Fruit fly (Drosophila melanogaster) whole organism, embryonic: ENCODE results near the gene CG15696.

ENCODE experiments used
- Adf1 ChIP-seq: fragments of 200-800 bp; sonication (Bioruptor generic); IDR thresholded peaks from 2 replicates; pipeline ENCODE4 v1.3.6; 2022; ENCODE audit warnings: missing biosample characterization, missing genetic modification characterization
- Atf3 ChIP-seq: fragments of 200-800 bp; sonication (Bioruptor generic); optimal IDR thresholded peaks from 3 replicates; lab custom pipeline; 2016; ENCODE audit warnings: missing biosample characterization, missing genetic modification characterization
- CG10543 ChIP-seq: fragments of 200-800 bp; sonication (Bioruptor generic); optimal IDR thresholded peaks from 3 replicates; lab custom pipeline; 2017; ENCODE audit warnings: missing biosample characterization, mild to moderate bottlenecking, missing genetic modification characterization, moderate library complexity
- CG13296 ChIP-seq: fragments of 200-800 bp; sonication (Bioruptor generic); optimal IDR thresholded peaks from 3 replicates; lab custom pipeline; 2018; ENCODE audit warnings: missing biosample characterization, mild to moderate bottlenecking, missing genetic modification characterization
- CG1603 ChIP-seq: fragments of 200-800 bp; sonication (Bioruptor generic); optimal IDR thresholded peaks from 2 replicates; lab custom pipeline; 2019; ENCODE audit warnings: missing biosample characterization, mild to moderate bottlenecking, missing genetic modification characterization, moderate library complexity
- CG16815 ChIP-seq: fragments of 200-800 bp; sonication (Bioruptor generic); optimal IDR thresholded peaks from 3 replicates; lab custom pipeline; 2017; ENCODE audit warnings: missing biosample characterization, mild to moderate bottlenecking, missing genetic modification characterization
- CG17385 ChIP-seq: fragments of 200-800 bp; sonication (Bioruptor generic); optimal IDR thresholded peaks from 3 replicates; lab custom pipeline; 2018; ENCODE audit warnings: missing biosample characterization, mild to moderate bottlenecking, missing genetic modification characterization
- CG1792 ChIP-seq: fragments of 200-800 bp; sonication (Bioruptor generic); optimal IDR thresholded peaks from 2 replicates; lab custom pipeline; 2016; ENCODE audit warnings: missing biosample characterization, missing genetic modification characterization
- CG18619 ChIP-seq: fragments of 200-800 bp; sonication (Bioruptor generic); optimal IDR thresholded peaks from 3 replicates; lab custom pipeline; 2017; ENCODE audit warnings: missing biosample characterization, mild to moderate bottlenecking, missing genetic modification characterization
- CG31365 ChIP-seq: fragments of 200-800 bp; sonication (Bioruptor generic); optimal IDR thresholded peaks from 2 replicates; lab custom pipeline; 2018; ENCODE audit warnings: missing biosample characterization, mild to moderate bottlenecking, missing genetic modification characterization
- CG3281 ChIP-seq: fragments of 200-800 bp; sonication (Bioruptor generic); optimal IDR thresholded peaks from 3 replicates; lab custom pipeline; 2017; ENCODE audit warnings: missing biosample characterization, mild to moderate bottlenecking, missing genetic modification characterization
- CG34422 ChIP-seq: fragments of 200-800 bp; sonication (Bioruptor generic); IDR thresholded peaks from 3 replicates; pipeline ENCODE4 v1.3.6; 2022; ENCODE audit warnings: missing biosample characterization, missing genetic modification characterization
- CG6254 ChIP-seq: fragments of 200-800 bp; sonication (Bioruptor generic); optimal IDR thresholded peaks from 3 replicates; lab custom pipeline; 2017; ENCODE audit warnings: mild to moderate bottlenecking, missing biosample characterization, missing genetic modification reagents, missing genetic modification characterization
- CG7556 ChIP-seq: fragments of 200-800 bp; sonication (Bioruptor generic); optimal IDR thresholded peaks from 2 replicates; lab custom pipeline; 2017; ENCODE audit warnings: missing biosample characterization, mild to moderate bottlenecking, missing genetic modification characterization
- CG8290 ChIP-seq, 3 experiments: fragments of 200-800 bp; sonication (Bioruptor generic); optimal IDR thresholded peaks; 2 replicates each; lab custom pipeline; 2016 to 2019; ENCODE audit warnings: missing biosample characterization in 3 of 3, missing genetic modification characterization in 3 of 3, mild to moderate bottlenecking in 2 of 3, moderate library complexity in 1 of 3
- CG8388 ChIP-seq: fragments of 200-800 bp; sonication (Bioruptor generic); optimal IDR thresholded peaks from 2 replicates; lab custom pipeline; 2019; ENCODE audit warnings: missing biosample characterization, mild to moderate bottlenecking, missing genetic modification characterization, moderate library complexity
- CG9215 ChIP-seq: fragments of 200-800 bp; sonication (Bioruptor generic); IDR thresholded peaks from 2 replicates; pipeline ENCODE4 v1.3.6; 2022; ENCODE audit warnings: missing biosample characterization, missing genetic modification characterization
- Camta ChIP-seq: fragments of 200-800 bp; sonication (Bioruptor generic); optimal IDR thresholded peaks from 2 replicates; lab custom pipeline; 2016; ENCODE audit warnings: missing biosample characterization, missing genetic modification characterization
- D19A ChIP-seq: fragments of 200-800 bp; optimal IDR thresholded peaks from 3 replicates; lab custom pipeline; 2019; ENCODE audit warnings: missing biosample characterization, mild to moderate bottlenecking, missing genetic modification characterization, moderate library complexity
- Dbx ChIP-seq: fragments of 200-800 bp; sonication (Bioruptor generic); IDR thresholded peaks from 3 replicates; pipeline ENCODE4 v1.3.6; 2022; ENCODE audit warnings: missing biosample characterization, missing genetic modification characterization
- GATAe ChIP-seq: fragments of 200-800 bp; sonication (Bioruptor generic); conservative IDR thresholded peaks from 2 replicates; pipeline ENCODE4 v1.3.6; 2022; ENCODE audit warnings: missing biosample characterization, missing genetic modification characterization
- Nf-YC ChIP-seq: fragments of 200-800 bp; optimal IDR thresholded peaks from 3 replicates; lab custom pipeline; 2019; ENCODE audit warnings: missing biosample characterization, mild to moderate bottlenecking, missing genetic modification characterization, moderate library complexity
- PHDP ChIP-seq: fragments of 200-800 bp; sonication (Bioruptor generic); optimal IDR thresholded peaks from 3 replicates; lab custom pipeline; 2018; ENCODE audit warnings: missing biosample characterization, mild to moderate bottlenecking, missing genetic modification characterization, moderate library complexity
- Pdp1 ChIP-seq, 2 experiments: fragments of 200-800 bp; sonication (Bioruptor generic); optimal IDR thresholded peaks; 3 replicates each; lab custom pipeline; 2016; ENCODE audit warnings: missing biosample characterization in 2 of 2, missing genetic modification characterization in 2 of 2, mild to moderate bottlenecking in 1 of 2, moderate library complexity in 1 of 2
- Ravus ChIP-seq: fragments of 200-800 bp; sonication (Bioruptor generic); IDR thresholded peaks from 2 replicates; pipeline ENCODE4 v1.3.6; 2022; ENCODE audit warnings: missing biosample characterization, missing genetic modification characterization
- Rfx ChIP-seq: fragments of 200-800 bp; sonication (Bioruptor generic); IDR thresholded peaks from 2 replicates; pipeline ENCODE4 v1.3.6; 2022; ENCODE audit warnings: missing biosample characterization, missing genetic modification characterization
- Xrp1 ChIP-seq: fragments of 200-800 bp; sonication (Bioruptor generic); IDR thresholded peaks from 2 replicates; pipeline ENCODE4 v1.3.6; 2022; ENCODE audit warnings: missing biosample characterization, missing genetic modification characterization
- abd-A ChIP-seq: fragments of 200-800 bp; sonication (Bioruptor generic); optimal IDR thresholded peaks from 3 replicates; lab custom pipeline; 2019; ENCODE audit warnings: missing biosample characterization, mild to moderate bottlenecking, missing genetic modification characterization, moderate library complexity
- az2 ChIP-seq: fragments of 200-800 bp; sonication (Bioruptor generic); optimal IDR thresholded peaks from 3 replicates; lab custom pipeline; 2016; ENCODE audit warnings: missing biosample characterization, missing genetic modification characterization
- bsh ChIP-seq, 2 experiments: fragments of 200-800 bp; sonication (Bioruptor generic); optimal IDR thresholded peaks; 2 replicates each; lab custom pipeline; 2017 to 2018; ENCODE audit warnings: mild to moderate bottlenecking in 2 of 2, missing biosample characterization in 2 of 2, missing genetic modification characterization in 2 of 2, moderate library complexity in 1 of 2
- caup ChIP-seq: fragments of 200-800 bp; sonication (Bioruptor generic); optimal IDR thresholded peaks from 3 replicates; lab custom pipeline; 2017; ENCODE audit warnings: missing biosample characterization, mild to moderate bottlenecking, missing genetic modification characterization, moderate library complexity; ENCODE audit not compliant: severe bottlenecking
- cg ChIP-seq: fragments of 200-800 bp; sonication (Bioruptor generic); optimal IDR thresholded peaks from 3 replicates; lab custom pipeline; 2019; ENCODE audit warnings: missing biosample characterization, mild to moderate bottlenecking, missing genetic modification characterization, moderate library complexity
- ci ChIP-seq: fragments of 200-800 bp; sonication (Bioruptor generic); IDR thresholded peaks from 3 replicates; pipeline ENCODE4 v1.3.6; 2022; ENCODE audit warnings: missing biosample characterization, missing genetic modification characterization
- croc ChIP-seq: fragments of 200-800 bp; sonication (Bioruptor generic); conservative IDR thresholded peaks from 3 replicates; pipeline ENCODE4 v1.3.6; 2022; ENCODE audit warnings: missing biosample characterization, missing genetic modification characterization
- dysf ChIP-seq: fragments of 200-800 bp; sonication (Bioruptor generic); IDR thresholded peaks from 3 replicates; pipeline ENCODE4 v1.3.6; 2022; ENCODE audit warnings: missing biosample characterization, missing genetic modification characterization
- exex ChIP-seq: fragments of 200-800 bp; sonication (Bioruptor generic); optimal IDR thresholded peaks from 4 replicates; lab custom pipeline; 2018; ENCODE audit warnings: missing biosample characterization, mild to moderate bottlenecking, missing genetic modification characterization, moderate library complexity
- gsb ChIP-seq: fragments of 200-800 bp; sonication (Bioruptor generic); IDR thresholded peaks from 2 replicates; pipeline ENCODE4 v1.3.6; 2022; ENCODE audit warnings: missing biosample characterization, missing genetic modification characterization
- pan ChIP-seq, 4 experiments: fragments of >200 bp in 3 of 4; fragments of 200-800 bp in 1 of 4; sonication (Bioruptor generic) in 1 of 4; optimal IDR thresholded peaks in 3 of 4; IDR thresholded peaks in 1 of 4; 2 replicates each; pipeline versions ENCODE4 v1.3.6 to Lab custom; 2017 to 2022; ENCODE audit warnings: missing biosample characterization in 2 of 4, missing genetic modification characterization in 2 of 4, mixed read lengths in 1 of 4
- pb ChIP-seq: fragments of 200-800 bp; sonication (Bioruptor generic); optimal IDR thresholded peaks from 3 replicates; lab custom pipeline; 2016; ENCODE audit warnings: missing biosample characterization, missing genetic modification characterization
- pfk ChIP-seq: fragments of 200-800 bp; sonication (Bioruptor generic); optimal IDR thresholded peaks from 2 replicates; lab custom pipeline; 2018; ENCODE audit warnings: missing biosample characterization, mild to moderate bottlenecking, missing genetic modification characterization, moderate library complexity
- pnt ChIP-seq: fragments of 200-800 bp; sonication (Bioruptor generic); optimal IDR thresholded peaks from 3 replicates; lab custom pipeline; 2016; ENCODE audit warnings: missing biosample characterization, missing genetic modification characterization
- pum ChIP-seq: fragments of 200-800 bp; sonication (Bioruptor generic); optimal IDR thresholded peaks from 2 replicates; lab custom pipeline; 2016; ENCODE audit warnings: missing biosample characterization, missing genetic modification characterization
- ranshi ChIP-seq: fragments of 200-800 bp; sonication (Bioruptor generic); IDR thresholded peaks from 2 replicates; pipeline ENCODE4 v1.3.6; 2022; ENCODE audit warnings: missing biosample characterization, missing genetic modification characterization
- seq ChIP-seq: fragments of 200-800 bp; sonication (Bioruptor generic); IDR thresholded peaks from 2 replicates; pipeline ENCODE4 v1.3.6; 2022; ENCODE audit warnings: missing biosample characterization, missing genetic modification characterization
- slbo ChIP-seq: fragments of 200-800 bp; sonication (Bioruptor generic); IDR thresholded peaks from 2 replicates; pipeline ENCODE4 v1.3.6; 2022; ENCODE audit warnings: missing biosample characterization, missing genetic modification characterization
- slou ChIP-seq: fragments of 200-800 bp; sonication (Bioruptor generic); optimal IDR thresholded peaks from 3 replicates; lab custom pipeline; 2016; ENCODE audit warnings: missing biosample characterization, missing genetic modification characterization
- sug ChIP-seq: fragments of 200-800 bp; optimal IDR thresholded peaks from 2 replicates; lab custom pipeline; 2019; ENCODE audit warnings: missing biosample characterization, mild to moderate bottlenecking, missing genetic modification characterization, moderate library complexity
- unc-4 ChIP-seq: fragments of 200-800 bp; sonication (Bioruptor generic); IDR thresholded peaks from 2 replicates; pipeline ENCODE4 v1.3.6; 2022; ENCODE audit warnings: missing biosample characterization, missing genetic modification characterization; ENCODE audit not compliant: partially characterized antibody

The CG15696 gene

DNA sequence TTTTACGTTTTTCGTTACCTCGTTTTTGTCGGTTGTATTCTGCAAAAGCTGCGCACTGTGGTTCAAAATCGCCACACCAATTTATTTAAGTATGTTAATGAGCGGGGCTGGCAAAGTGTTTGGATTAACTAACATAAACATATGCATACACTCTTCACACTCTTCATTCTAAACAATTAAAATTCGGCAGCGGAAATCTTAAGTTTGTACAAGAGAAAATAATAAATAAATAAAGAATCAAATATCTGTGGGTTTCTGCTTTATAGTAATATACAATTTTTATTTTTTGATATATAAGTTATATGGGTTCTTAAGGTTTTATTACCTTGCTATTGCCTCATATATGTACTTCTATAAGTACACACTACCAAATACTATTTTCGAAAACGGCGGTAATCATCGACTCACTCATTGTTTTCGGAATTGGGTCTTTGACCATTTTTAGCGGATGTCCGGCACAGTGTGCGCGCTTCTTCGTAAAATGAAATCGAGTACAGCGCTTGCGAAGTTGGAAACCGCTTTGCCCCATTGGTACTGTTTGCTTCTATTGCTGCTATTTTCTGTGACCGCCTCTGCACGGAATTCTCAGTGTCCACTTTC, 10.5 kb upstream of the CG15696 start (continued):
- TF ChIP-seq CG7556 (GFP tag; lab: Kevin White, UChicago) (peak; percentile 42), CG18619 (GFP tag; lab: Kevin White, UChicago) (peak; percentile 28), pfk (GFP tag; lab: Kevin White, UChicago) (no peak), slou (GFP tag; lab: Kevin White, UChicago) (no peak), CG17385 (GFP tag; lab: Kevin White, UChicago) (peak; percentile 7), ranshi (0 out of 2 replicates have a peak, but pooled peaks have one; percentile 8), bsh (GFP tag; optimal IDR thresholded peaks at IDR 0.05; lab: Kevin White, UChicago) (peak in 1 of 2 experiments; percentile 26), Dbx (no peak), az2 (GFP tag; lab: Kevin White, UChicago) (peak; percentile 11), CG13296 (GFP tag; lab: Kevin White, UChicago) (peak; percentile 5), CG16815 (GFP tag; lab: Kevin White, UChicago) (peak; percentile 10), CG1792 (no peak), croc (GFP tag; lab: Robert Waterston, UW) (no peak), Ravus (GFP tag; lab: Robert Waterston, UW) (no peak), PHDP (peak; percentile 15), seq (GFP tag; lab: Robert Waterston, UW) (no peak), D19A (tag; lab: Kevin White, UChicago) (peak; percentile 10), pb (no peak), Xrp1 (no peak), unc-4 (GFP tag; lab: Robert Waterston, UW) (no peak)

DNA sequence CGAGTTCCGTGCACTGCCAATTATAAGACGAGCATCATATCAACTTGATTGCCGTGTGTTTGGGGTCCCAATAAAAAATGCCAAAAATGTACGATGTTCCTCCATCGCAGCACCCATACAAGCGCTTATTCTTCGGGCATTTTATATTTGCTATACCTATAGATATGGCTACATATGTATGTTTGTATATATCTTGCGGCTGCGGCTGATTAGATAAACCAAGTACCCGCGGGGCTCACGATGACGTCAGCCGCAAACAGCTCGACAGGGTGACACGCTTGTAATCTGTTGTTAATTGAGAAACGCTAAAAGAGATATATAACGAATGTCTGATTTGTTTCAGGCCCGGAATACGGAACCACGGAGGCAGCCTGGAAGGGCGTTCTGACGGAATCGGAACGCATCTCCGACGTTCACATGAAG, 9.6 kb upstream of the CG15696 start:
- no peak for TF ChIP-seq CG9215
- TF ChIP-seq CG3281: peak; percentile 12
- no peak for TF ChIP-seq pnt
- peak; percentile 78 for TF ChIP-seq GATAe (GFP tag; lab: Robert Waterston, UW)
- TF ChIP-seq CG8388 (GFP tag; lab: Kevin White, UChicago): no peak
- TF ChIP-seq Atf3 (GFP tag; lab: Kevin White, UChicago): no peak
- peak; percentile 13 for TF ChIP-seq CG31365 (tag; lab: Kevin White, UChicago)
- TF ChIP-seq Nf-YC (tag; lab: Kevin White, UChicago): peak; percentile 6
- no peak for TF ChIP-seq CG8290 (GFP tag; optimal IDR thresholded peaks at IDR 0.05; lab: Kevin White, UChicago)
- peak in 1 of 2 experiments; percentile 17 for TF ChIP-seq CG8290 (tag; optimal IDR thresholded peaks at IDR 0.05; lab: Kevin White, UChicago)
- TF ChIP-seq cg (GFP tag; lab: Kevin White, UChicago): peak; percentile 14
- no peak for TF ChIP-seq pum (GFP tag; lab: Kevin White, UChicago)
- no peak for TF ChIP-seq abd-A (tag; lab: Kevin White, UChicago)
- TF ChIP-seq CG1603 (tag; lab: Kevin White, UChicago): no peak
- TF ChIP-seq Adf1 (GFP tag; lab: Robert Waterston, UW): no peak
- 0 out of 3 replicates have a peak, but pooled peaks have one; percentile 30 for TF ChIP-seq ci
- peak; percentile 16 for TF ChIP-seq caup (GFP tag; lab: Kevin White, UChicago)
- TF ChIP-seq Ravus (GFP tag; lab: Robert Waterston, UW): no peak
- peak; percentile 25 for TF ChIP-seq Rfx (GFP tag; lab: Robert Waterston, UW)
- peak; percentile 49 for TF ChIP-seq sug
- peak; percentile 19; the same call in 1 of the 2 replicates for TF ChIP-seq slbo
- peak; percentile 57 for TF ChIP-seq CG6254
- TF ChIP-seq pan (optimal IDR thresholded peaks at IDR 0.05; lab: Kevin White, UChicago): no peak
- TF ChIP-seq pan (GFP tag; optimal IDR thresholded peaks at IDR 0.05 in 1 of 2, IDR thresholded peaks at IDR 0.05 in 1 of 2): peak in 1 of 2 experiments; percentile 12
- peak; percentile 74 for TF ChIP-seq CG10543 (GFP tag; lab: Kevin White, UChicago)
- no peak for TF ChIP-seq Camta (GFP tag; lab: Kevin White, UChicago)
- TF ChIP-seq exex (tag; lab: Kevin White, UChicago): peak; percentile 98
- no peak for TF ChIP-seq dysf (GFP tag; lab: Robert Waterston, UW)
- peak in 1 of 2 experiments; percentile 74 for TF ChIP-seq Pdp1 (GFP tag; optimal IDR thresholded peaks at IDR 0.05; lab: Kevin White, UChicago)
- TF ChIP-seq CG34422 (GFP tag; lab: Robert Waterston, UW): no peak
- no peak for TF ChIP-seq gsb (GFP tag; lab: Robert Waterston, UW)
